Fruit fly (Drosophila melanogaster) whole organism, embryonic: ENCODE data around the gene xmas.
A peak's percentile ranks its signal among the peaks of the same experiment; 100 is the strongest.

Experiments used
- Adf1 ChIP-seq: fragments of 200-800 bp; sonication (Bioruptor generic); IDR thresholded peaks from 2 replicates; pipeline ENCODE4 v1.3.6; 2022; ENCODE audit warnings: missing biosample characterization, missing genetic modification characterization
- Atf6 ChIP-seq: fragments of 200-800 bp; sonication (Bioruptor generic); IDR thresholded peaks from 2 replicates; pipeline ENCODE4 v1.3.6; 2022; ENCODE audit warnings: missing biosample characterization, missing genetic modification characterization
- Bgb ChIP-seq: fragments of 200-800 bp; sonication (Bioruptor generic); IDR thresholded peaks from 2 replicates; pipeline ENCODE4 v1.3.6; 2022; ENCODE audit warnings: missing biosample characterization, missing genetic modification characterization; ENCODE audit not compliant: partially characterized antibody
- Blimp-1 ChIP-seq: fragments of 200-800 bp; sonication (Bioruptor generic); optimal IDR thresholded peaks from 3 replicates; lab custom pipeline; 2018; ENCODE audit warnings: missing biosample characterization, missing genetic modification characterization, mild to moderate bottlenecking, moderate library complexity, missing genetic modification reagents
- CG10147 ChIP-seq: fragments of 200-800 bp; sonication (Bioruptor generic); optimal IDR thresholded peaks from 2 replicates; lab custom pipeline; 2019; ENCODE audit warnings: missing biosample characterization, mild to moderate bottlenecking, missing genetic modification characterization, moderate library complexity
- CG10267 ChIP-seq: fragments of 200-800 bp; sonication (Bioruptor generic); optimal IDR thresholded peaks from 2 replicates; lab custom pipeline; 2018; ENCODE audit warnings: missing biosample characterization, mild to moderate bottlenecking, missing genetic modification characterization, moderate library complexity
- CG10543 ChIP-seq: fragments of 200-800 bp; sonication (Bioruptor generic); optimal IDR thresholded peaks from 3 replicates; lab custom pipeline; 2017; ENCODE audit warnings: missing biosample characterization, mild to moderate bottlenecking, missing genetic modification characterization, moderate library complexity
- CG11247 ChIP-seq: fragments of 200-800 bp; sonication (Bioruptor generic); IDR thresholded peaks from 2 replicates; pipeline ENCODE4 v1.3.6; 2022; ENCODE audit warnings: missing biosample characterization, missing genetic modification characterization
- CG11504 ChIP-seq: fragments of 200-800 bp; sonication (Bioruptor generic); optimal IDR thresholded peaks from 3 replicates; lab custom pipeline; 2019; ENCODE audit warnings: missing biosample characterization, mild to moderate bottlenecking, missing genetic modification characterization, moderate library complexity
- CG11560 ChIP-seq: fragments of 200-800 bp; sonication (Bioruptor generic); IDR thresholded peaks from 3 replicates; pipeline ENCODE4 v1.3.6; 2022; ENCODE audit warnings: missing biosample characterization, missing genetic modification characterization
- CG11723 ChIP-seq: fragments of 200-800 bp; sonication (Bioruptor generic); optimal IDR thresholded peaks from 2 replicates; lab custom pipeline; 2017; ENCODE audit warnings: missing biosample characterization, mild to moderate bottlenecking, missing genetic modification characterization
- CG12391 ChIP-seq: fragments of 200-800 bp; sonication (Bioruptor generic); optimal IDR thresholded peaks from 3 replicates; lab custom pipeline; 2018; ENCODE audit warnings: missing biosample characterization, mild to moderate bottlenecking, missing genetic modification characterization, moderate library complexity
- CG16779 ChIP-seq: fragments of 200-800 bp; sonication (Bioruptor generic); IDR thresholded peaks from 2 replicates; pipeline ENCODE4 v1.3.6; 2022; ENCODE audit warnings: missing biosample characterization, missing genetic modification characterization
- CG17385 ChIP-seq: fragments of 200-800 bp; sonication (Bioruptor generic); optimal IDR thresholded peaks from 3 replicates; lab custom pipeline; 2018; ENCODE audit warnings: missing biosample characterization, mild to moderate bottlenecking, missing genetic modification characterization
- CG30403 ChIP-seq: fragments of 200-800 bp; sonication (Bioruptor generic); optimal IDR thresholded peaks from 3 replicates; lab custom pipeline; 2016; ENCODE audit warnings: missing biosample characterization, missing genetic modification characterization
- CG30431 ChIP-seq: fragments of 200-800 bp; sonication (Bioruptor generic); optimal IDR thresholded peaks from 2 replicates; lab custom pipeline; 2017; ENCODE audit warnings: missing biosample characterization, missing genetic modification characterization
- CG3281 ChIP-seq: fragments of 200-800 bp; sonication (Bioruptor generic); optimal IDR thresholded peaks from 3 replicates; lab custom pipeline; 2017; ENCODE audit warnings: missing biosample characterization, mild to moderate bottlenecking, missing genetic modification characterization
- CG3726 ChIP-seq: fragments of 200-800 bp; sonication (Bioruptor generic); IDR thresholded peaks from 3 replicates; pipeline ENCODE4, ENCODE4 v1.3.6; 2022; ENCODE audit warnings: missing biosample characterization, missing genetic modification characterization
- CG3847 ChIP-seq: fragments of 200-800 bp; sonication (Bioruptor generic); IDR thresholded peaks from 2 replicates; pipeline ENCODE4 v1.3.6; 2022; ENCODE audit warnings: missing biosample characterization, missing genetic modification characterization
- CG4282 ChIP-seq: fragments of 200-800 bp; sonication (Bioruptor generic); optimal IDR thresholded peaks from 2 replicates; lab custom pipeline; 2016; ENCODE audit warnings: missing biosample characterization, missing genetic modification characterization
- CG6813 ChIP-seq: fragments of 200-800 bp; sonication (Bioruptor generic); optimal IDR thresholded peaks from 2 replicates; lab custom pipeline; 2017; ENCODE audit warnings: missing biosample characterization, missing genetic modification characterization, mild to moderate bottlenecking, moderate library complexity, missing genetic modification reagents
- CG8924 ChIP-seq: fragments of 200-800 bp; optimal IDR thresholded peaks from 3 replicates; lab custom pipeline; 2019; ENCODE audit warnings: missing biosample characterization, mild to moderate bottlenecking, missing genetic modification characterization, moderate library complexity
- Dp ChIP-seq: fragments of 200-800 bp; sonication (Bioruptor generic); optimal IDR thresholded peaks from 2 replicates; lab custom pipeline; 2018; ENCODE audit warnings: missing biosample characterization, mild to moderate bottlenecking, missing genetic modification characterization, moderate library complexity
- Drgx ChIP-seq: fragments of 200-800 bp; sonication (Bioruptor generic); IDR thresholded peaks from 2 replicates; pipeline ENCODE4 v1.3.6; 2022; ENCODE audit warnings: missing biosample characterization, missing genetic modification characterization
- Ets65A ChIP-seq: fragments of 200-800 bp; sonication (Bioruptor generic); peaks from one replicate; lab custom pipeline; 2016; ENCODE audit warnings: missing biosample characterization, missing genetic modification characterization
- Fer3 ChIP-seq: fragments of 200-800 bp; sonication (Bioruptor generic); optimal IDR thresholded peaks from 2 replicates; lab custom pipeline; 2018; ENCODE audit warnings: missing biosample characterization, mild to moderate bottlenecking, missing genetic modification characterization, moderate library complexity
- MTF-1 ChIP-seq: fragments of 200-800 bp; sonication (Bioruptor generic); optimal IDR thresholded peaks from 2 replicates; lab custom pipeline; 2018; ENCODE audit warnings: missing biosample characterization, mild to moderate bottlenecking, missing genetic modification characterization, borderline replicate concordance
- Med ChIP-seq: fragments of 200-800 bp; sonication (Bioruptor generic); peaks from one replicate; lab custom pipeline; 2016; ENCODE audit warnings: missing biosample characterization, missing genetic modification characterization, mild to moderate bottlenecking, inconsistent platforms, moderate library complexity
- Meics ChIP-seq: fragments of 200-800 bp; sonication (Bioruptor generic); optimal IDR thresholded peaks from 2 replicates; lab custom pipeline; 2017; ENCODE audit warnings: missing biosample characterization, mild to moderate bottlenecking, missing genetic modification characterization
- Myb ChIP-seq: fragments of 200-800 bp; sonication (Bioruptor generic); optimal IDR thresholded peaks from 2 replicates; lab custom pipeline; 2016; ENCODE audit warnings: missing biosample characterization, missing genetic modification characterization
- NfI ChIP-seq: fragments of 200-800 bp; sonication (Bioruptor generic); optimal IDR thresholded peaks from 3 replicates; lab custom pipeline; 2018; ENCODE audit warnings: missing biosample characterization, mild to moderate bottlenecking, missing genetic modification characterization, moderate library complexity
- Poxn ChIP-seq: fragments of 200-800 bp; sonication (Bioruptor generic); IDR thresholded peaks from 2 replicates; pipeline ENCODE4 v1.3.6; 2022; ENCODE audit warnings: missing biosample characterization, missing genetic modification characterization
- Sin3A ChIP-seq: fragments of >200 bp; optimal IDR thresholded peaks from 2 replicates; lab custom pipeline; 2018
- Six4 ChIP-seq: fragments of 200-800 bp; sonication (Bioruptor generic); optimal IDR thresholded peaks from 2 replicates; lab custom pipeline; 2016; ENCODE audit warnings: missing biosample characterization, missing genetic modification characterization
- Sry-β ChIP-seq: fragments of 200-800 bp; sonication (Bioruptor generic); optimal IDR thresholded peaks from 2 replicates; lab custom pipeline; 2018; ENCODE audit warnings: missing biosample characterization, mild to moderate bottlenecking, missing genetic modification characterization, moderate library complexity
- Taf1 ChIP-seq: fragments of 200-800 bp; sonication (Bioruptor generic); IDR thresholded peaks from 2 replicates; pipeline ENCODE4 v1.3.6; 2022; ENCODE audit warnings: missing biosample characterization, missing genetic modification characterization
- YL-1 ChIP-seq: fragments of 200-800 bp; sonication (Bioruptor generic); optimal IDR thresholded peaks from 3 replicates; lab custom pipeline; 2017; ENCODE audit warnings: missing biosample characterization, mild to moderate bottlenecking, missing genetic modification characterization
- aop ChIP-seq: fragments of 200-800 bp; sonication (Bioruptor generic); IDR thresholded peaks from 2 replicates; pipeline ENCODE4 v1.3.6; 2022; ENCODE audit warnings: missing biosample characterization, missing genetic modification characterization
- croc ChIP-seq: fragments of 200-800 bp; sonication (Bioruptor generic); conservative IDR thresholded peaks from 3 replicates; pipeline ENCODE4 v1.3.6; 2022; ENCODE audit warnings: missing biosample characterization, missing genetic modification characterization
- cwo ChIP-seq: fragments of 200-800 bp; sonication (Bioruptor generic); optimal IDR thresholded peaks from 3 replicates; lab custom pipeline; 2017; ENCODE audit warnings: missing biosample characterization, missing genetic modification characterization, mild to moderate bottlenecking, moderate library complexity, missing genetic modification reagents
- dysf ChIP-seq: fragments of 200-800 bp; sonication (Bioruptor generic); IDR thresholded peaks from 3 replicates; pipeline ENCODE4 v1.3.6; 2022; ENCODE audit warnings: missing biosample characterization, missing genetic modification characterization
- grau ChIP-seq: fragments of 200-800 bp; optimal IDR thresholded peaks from 3 replicates; lab custom pipeline; 2019; ENCODE audit warnings: missing biosample characterization, mild to moderate bottlenecking, missing genetic modification characterization, moderate library complexity
- lmd ChIP-seq: fragments of 200-800 bp; sonication (Bioruptor generic); IDR thresholded peaks from 2 replicates; pipeline ENCODE4 v1.3.6; 2022; ENCODE audit warnings: missing biosample characterization, missing genetic modification characterization
- ranshi ChIP-seq: fragments of 200-800 bp; sonication (Bioruptor generic); IDR thresholded peaks from 2 replicates; pipeline ENCODE4 v1.3.6; 2022; ENCODE audit warnings: missing biosample characterization, missing genetic modification characterization
- row ChIP-seq: fragments of 200-800 bp; sonication (Bioruptor generic); IDR thresholded peaks from 3 replicates; pipeline ENCODE4 v1.3.6; 2022; ENCODE audit warnings: missing biosample characterization, missing genetic modification characterization
- sens ChIP-seq: fragments of 200-800 bp; sonication (Bioruptor generic); peaks from one replicate; lab custom pipeline; 2016; ENCODE audit warnings: missing biosample characterization, missing genetic modification characterization
- sisA ChIP-seq: fragments of 200-800 bp; sonication (Bioruptor generic); IDR thresholded peaks from 2 replicates; pipeline ENCODE4 v1.3.6; 2022; ENCODE audit warnings: missing biosample characterization, missing genetic modification characterization
- ssp ChIP-seq: fragments of 200-800 bp; sonication (Bioruptor generic); IDR thresholded peaks from 2 replicates; pipeline ENCODE4 v1.3.6; 2022; ENCODE audit warnings: missing biosample characterization, missing genetic modification characterization
- trem ChIP-seq: fragments of 200-800 bp; optimal IDR thresholded peaks from 3 replicates; lab custom pipeline; 2019; ENCODE audit warnings: missing biosample characterization, mild to moderate bottlenecking, missing genetic modification characterization, moderate library complexity
- unpg ChIP-seq: fragments of 200-800 bp; sonication (Bioruptor generic); optimal IDR thresholded peaks from 3 replicates; lab custom pipeline; 2018; ENCODE audit warnings: missing biosample characterization, mild to moderate bottlenecking, missing genetic modification characterization, moderate library complexity

xmas gene

dm6 chrX:17172123-17172522 is 13.0 kb upstream of the xmas start:
- TF ChIP-seq Adf1 (no peak), Blimp-1 (GFP tag; lab: Kevin White, UChicago) (no peak), Bgb (no peak), Ets65A (GFP tag; lab: Kevin White, UChicago) (peak; percentile 87), Sry-β (no peak), YL-1 (GFP tag; lab: Kevin White, UChicago) (no peak), CG11560 (tag; lab: Robert Waterston, UW) (no peak), Atf6 (GFP tag; lab: Robert Waterston, UW) (no peak), sens (GFP tag; lab: Kevin White, UChicago) (peak; percentile 29), Med (GFP tag; lab: Kevin White, UChicago) (peak; percentile 70), row (GFP tag; lab: Robert Waterston, UW) (peak; percentile 25; the same call in 1 of the 3 replicates), CG4282 (GFP tag; lab: Kevin White, UChicago) (no peak), CG3847 (GFP tag; lab: Robert Waterston, UW) (no peak), trem (tag; lab: Kevin White, UChicago) (no peak), sisA (GFP tag; lab: Robert Waterston, UW) (no peak), grau (tag; lab: Kevin White, UChicago) (peak; percentile 64), CG10543 (no peak), CG3726 (GFP tag; lab: Robert Waterston, UW) (no peak)

- TF ChIP-seq CG11247 (GFP tag; lab: Robert Waterston, UW): peak; percentile 63; the same call in 1 of the 2 replicates
- TF ChIP-seq Fer3 (tag; lab: Kevin White, UChicago): peak; percentile 58
- TF ChIP-seq lmd (GFP tag; lab: Robert Waterston, UW): peak; percentile 62; the same call in 1 of the 2 replicates
- peak; percentile 56 for TF ChIP-seq CG17385 (GFP tag; lab: Kevin White, UChicago)
- peak; percentile 42; the same call in 1 of the 2 replicates for TF ChIP-seq ranshi (GFP tag; lab: Robert Waterston, UW)
- TF ChIP-seq CG30403: no peak
- peak; percentile 56 for TF ChIP-seq CG11504 (tag; lab: Kevin White, UChicago)
- 0 out of 2 replicates have a peak, but pooled peaks have one; percentile 25 for TF ChIP-seq Poxn (GFP tag; lab: Robert Waterston, UW)
- no peak for TF ChIP-seq Dp (GFP tag; lab: Kevin White, UChicago)
- TF ChIP-seq CG3281 (GFP tag; lab: Kevin White, UChicago): peak; percentile 45
- no peak for TF ChIP-seq CG30431
- no peak for TF ChIP-seq Six4 (GFP tag; lab: Kevin White, UChicago)
- peak; percentile 69 for TF ChIP-seq cwo (GFP tag; lab: Kevin White, UChicago)
- TF ChIP-seq CG10267 (tag; lab: Kevin White, UChicago): peak; percentile 21
- TF ChIP-seq dysf (GFP tag; lab: Robert Waterston, UW): peak; percentile 68; the same call in 2 of the 3 replicates
- TF ChIP-seq croc: no peak
- TF ChIP-seq Sin3A: no peak
- TF ChIP-seq MTF-1 (GFP tag; lab: Kevin White, UChicago): peak; percentile 8
- TF ChIP-seq NfI: peak; percentile 42
- TF ChIP-seq CG10147 (GFP tag; lab: Kevin White, UChicago): peak; percentile 24
- peak; percentile 39 for TF ChIP-seq CG12391 (tag; lab: Kevin White, UChicago)
- TF ChIP-seq aop (GFP tag; lab: Robert Waterston, UW): no peak
- TF ChIP-seq ssp (GFP tag; lab: Robert Waterston, UW): 0 out of 2 replicates have a peak, but pooled peaks have one; percentile 14
- TF ChIP-seq Meics (GFP tag; lab: Kevin White, UChicago): peak; percentile 74
- TF ChIP-seq Taf1: peak; percentile 14; the same call in 1 of the 2 replicates
- TF ChIP-seq CG11560 (tag; lab: Robert Waterston, UW): no peak
- peak; percentile 57 for TF ChIP-seq unpg (GFP tag; lab: Kevin White, UChicago)
- TF ChIP-seq Med (GFP tag; lab: Kevin White, UChicago): peak; percentile 38
- TF ChIP-seq CG16779: no peak
- TF ChIP-seq CG6813 (GFP tag; lab: Kevin White, UChicago): peak; percentile 52
- peak; percentile 53 for TF ChIP-seq CG8924 (tag; lab: Kevin White, UChicago)
- TF ChIP-seq Drgx (GFP tag; lab: Robert Waterston, UW): peak; percentile 83
- no peak for TF ChIP-seq Myb (GFP tag; lab: Kevin White, UChicago)
- TF ChIP-seq CG11723 (GFP tag; lab: Kevin White, UChicago): peak; percentile 3
These were observed 11.4 kb upstream of the xmas start for dm6 chrX:17170484-17170944.
